Fruit fly (Drosophila melanogaster) whole organism, embryonic: ENCODE data around the gene dwg.

ENCODE experiments used
- Atf6 ChIP-seq: fragments of 200-800 bp; sonication (Bioruptor generic); IDR thresholded peaks from 2 replicates; pipeline ENCODE4 v1.3.6; 2022; ENCODE audit warnings: missing biosample characterization, missing genetic modification characterization
- Blimp-1 ChIP-seq: fragments of 200-800 bp; sonication (Bioruptor generic); optimal IDR thresholded peaks from 3 replicates; lab custom pipeline; 2018; ENCODE audit warnings: missing biosample characterization, missing genetic modification characterization, mild to moderate bottlenecking, moderate library complexity, missing genetic modification reagents
- CG12104 ChIP-seq: fragments of 200-800 bp; sonication (Bioruptor generic); optimal IDR thresholded peaks from 3 replicates; lab custom pipeline; 2016; ENCODE audit warnings: missing biosample characterization, missing genetic modification characterization
- CG13775 ChIP-seq: fragments of 200-800 bp; sonication (Bioruptor generic); optimal IDR thresholded peaks from 3 replicates; lab custom pipeline; 2017; ENCODE audit warnings: missing biosample characterization, mild to moderate bottlenecking, missing genetic modification characterization
- CG16863 ChIP-seq: fragments of 200-800 bp; sonication (Bioruptor generic); optimal IDR thresholded peaks from 3 replicates; lab custom pipeline; 2016; ENCODE audit warnings: missing biosample characterization, missing genetic modification characterization
- CG17802 ChIP-seq: fragments of 200-800 bp; sonication (Bioruptor generic); optimal IDR thresholded peaks from 2 replicates; lab custom pipeline; 2018; ENCODE audit warnings: missing biosample characterization, mild to moderate bottlenecking, missing genetic modification characterization, moderate library complexity
- CG2199 ChIP-seq: fragments of 200-800 bp; sonication (Bioruptor generic); IDR thresholded peaks from 3 replicates; pipeline ENCODE4 v1.3.6; 2022; ENCODE audit warnings: missing biosample characterization, missing genetic modification characterization
- CG2875 ChIP-seq: fragments of 200-800 bp; sonication (Bioruptor generic); optimal IDR thresholded peaks from 2 replicates; lab custom pipeline; 2017; ENCODE audit warnings: missing biosample characterization, mild to moderate bottlenecking, missing genetic modification characterization, missing genetic modification reagents
- CG3407 ChIP-seq: fragments of 200-800 bp; sonication (Bioruptor generic); optimal IDR thresholded peaks from 2 replicates; lab custom pipeline; 2018; ENCODE audit warnings: missing biosample characterization, mild to moderate bottlenecking, missing genetic modification characterization
- CG7357 ChIP-seq: fragments of 200-800 bp; sonication (Bioruptor generic); IDR thresholded peaks from 3 replicates; pipeline ENCODE4 v1.3.6; 2022; ENCODE audit warnings: missing biosample characterization, missing genetic modification characterization
- CG7372 ChIP-seq: fragments of 200-800 bp; sonication (Bioruptor generic); IDR thresholded peaks from 2 replicates; pipeline ENCODE4 v1.3.6; 2022; ENCODE audit warnings: missing biosample characterization, missing genetic modification characterization
- CG7786 ChIP-seq: fragments of 200-800 bp; sonication (Bioruptor generic); optimal IDR thresholded peaks from 2 replicates; lab custom pipeline; 2016; ENCODE audit warnings: missing biosample characterization, missing genetic modification characterization
- CG9797 ChIP-seq: fragments of 200-800 bp; sonication (Bioruptor generic); optimal IDR thresholded peaks from 3 replicates; lab custom pipeline; 2018; ENCODE audit warnings: missing biosample characterization, mild to moderate bottlenecking, missing genetic modification characterization
- CoRest ChIP-seq: fragments of 200-800 bp; sonication (Bioruptor generic); optimal IDR thresholded peaks from 3 replicates; lab custom pipeline; 2018; ENCODE audit warnings: missing biosample characterization, mild to moderate bottlenecking, missing genetic modification characterization, moderate library complexity
- D ChIP-seq, 2 experiments: fragments of 200-800 bp in 1 of 2; fragments of >200 bp in 1 of 2; sonication (Bioruptor generic) in 1 of 2; optimal IDR thresholded peaks; 2 replicates in 1 of 2; 3 replicates in 1 of 2; lab custom pipeline; 2017; ENCODE audit warnings: mild to moderate bottlenecking in 1 of 2, missing biosample characterization in 1 of 2, missing genetic modification characterization in 1 of 2, missing genetic modification reagents in 1 of 2
- Dbx ChIP-seq: fragments of 200-800 bp; sonication (Bioruptor generic); IDR thresholded peaks from 3 replicates; pipeline ENCODE4 v1.3.6; 2022; ENCODE audit warnings: missing biosample characterization, missing genetic modification characterization
- Dip3 ChIP-seq: fragments of 200-800 bp; sonication (Bioruptor generic); optimal IDR thresholded peaks from 3 replicates; lab custom pipeline; 2016; ENCODE audit warnings: missing biosample characterization, missing genetic modification characterization
- Max ChIP-seq: fragments of 200-800 bp; sonication (Bioruptor generic); optimal IDR thresholded peaks from 2 replicates; lab custom pipeline; 2016; ENCODE audit warnings: missing biosample characterization, mild to moderate bottlenecking, missing genetic modification characterization
- NK7.1 ChIP-seq: fragments of 200-800 bp; sonication (Bioruptor generic); optimal IDR thresholded peaks from 3 replicates; lab custom pipeline; 2016; ENCODE audit warnings: missing biosample characterization, missing genetic modification characterization
- Oaz ChIP-seq: fragments of 200-800 bp; sonication (Bioruptor generic); IDR thresholded peaks from 2 replicates; pipeline ENCODE4 v1.3.6; 2022; ENCODE audit warnings: missing biosample characterization, missing genetic modification characterization
- Rfx ChIP-seq: fragments of 200-800 bp; sonication (Bioruptor generic); IDR thresholded peaks from 2 replicates; pipeline ENCODE4 v1.3.6; 2022; ENCODE audit warnings: missing biosample characterization, missing genetic modification characterization
- Xrp1 ChIP-seq: fragments of 200-800 bp; sonication (Bioruptor generic); IDR thresholded peaks from 2 replicates; pipeline ENCODE4 v1.3.6; 2022; ENCODE audit warnings: missing biosample characterization, missing genetic modification characterization
- ara ChIP-seq: fragments of 200-800 bp; sonication (Bioruptor generic); IDR thresholded peaks from 2 replicates; pipeline ENCODE4 v1.3.6; 2022; ENCODE audit warnings: missing biosample characterization, missing genetic modification characterization
- chif ChIP-seq, 2 experiments: fragments of 200-800 bp; sonication (Bioruptor generic); optimal IDR thresholded peaks; 3 replicates each; lab custom pipeline; 2016; ENCODE audit warnings: missing biosample characterization in 2 of 2, missing genetic modification characterization in 2 of 2
- corto ChIP-seq: fragments of 200-800 bp; sonication (Bioruptor generic); optimal IDR thresholded peaks from 2 replicates; lab custom pipeline; 2016; ENCODE audit warnings: missing biosample characterization, mild to moderate bottlenecking, missing genetic modification characterization, moderate library complexity
- fd96Cb ChIP-seq: fragments of 200-800 bp; sonication (Bioruptor generic); optimal IDR thresholded peaks from 2 replicates; lab custom pipeline; 2018; ENCODE audit warnings: missing biosample characterization, mild to moderate bottlenecking, missing genetic modification characterization, moderate library complexity
- grau ChIP-seq: fragments of 200-800 bp; optimal IDR thresholded peaks from 3 replicates; lab custom pipeline; 2019; ENCODE audit warnings: missing biosample characterization, mild to moderate bottlenecking, missing genetic modification characterization, moderate library complexity
- grn ChIP-seq: fragments of 200-800 bp; sonication (Bioruptor generic); optimal IDR thresholded peaks from 3 replicates; lab custom pipeline; 2017; ENCODE audit warnings: missing biosample characterization, missing genetic modification characterization
- gsb-n ChIP-seq: fragments of 200-800 bp; sonication (Bioruptor generic); optimal IDR thresholded peaks from 3 replicates; lab custom pipeline; 2018; ENCODE audit warnings: missing biosample characterization, mild to moderate bottlenecking, missing genetic modification characterization
- h ChIP-seq: fragments of >200 bp; optimal IDR thresholded peaks from 2 replicates; lab custom pipeline; 2017
- hth ChIP-seq: fragments of >200 bp; optimal IDR thresholded peaks from 2 replicates; lab custom pipeline; 2017; ENCODE audit warnings: inconsistent platforms
- jigr1 ChIP-seq: fragments of 200-800 bp; sonication (Bioruptor generic); IDR thresholded peaks from 3 replicates; pipeline ENCODE4 v1.3.6; 2022; ENCODE audit warnings: missing biosample characterization, missing genetic modification characterization
- kni ChIP-seq: fragments of 200-800 bp; sonication (Bioruptor generic); optimal IDR thresholded peaks from 3 replicates; lab custom pipeline; 2017; ENCODE audit warnings: mild to moderate bottlenecking, missing biosample characterization, missing genetic modification reagents, missing genetic modification characterization
- lbe ChIP-seq: fragments of 200-800 bp; sonication (Bioruptor generic); optimal IDR thresholded peaks from 2 replicates; lab custom pipeline; 2016; ENCODE audit warnings: missing biosample characterization, mild to moderate bottlenecking, missing genetic modification characterization
- pho ChIP-seq: fragments of 200-800 bp; sonication (Bioruptor generic); optimal IDR thresholded peaks from 2 replicates; lab custom pipeline; 2016; ENCODE audit warnings: missing biosample characterization, missing genetic modification characterization
- pnt ChIP-seq: fragments of 200-800 bp; sonication (Bioruptor generic); optimal IDR thresholded peaks from 3 replicates; lab custom pipeline; 2016; ENCODE audit warnings: missing biosample characterization, missing genetic modification characterization
- pros ChIP-seq: fragments of 200-800 bp; sonication (Bioruptor generic); optimal IDR thresholded peaks from 3 replicates; lab custom pipeline; 2019; ENCODE audit warnings: missing biosample characterization, mild to moderate bottlenecking, missing genetic modification characterization, moderate library complexity
- psq ChIP-seq: fragments of 200-800 bp; sonication (Bioruptor generic); optimal IDR thresholded peaks from 2 replicates; lab custom pipeline; 2017; ENCODE audit warnings: missing biosample characterization, missing genetic modification characterization
- sc ChIP-seq, 3 experiments: fragments of >200 bp in 2 of 3; fragments of 200-800 bp in 1 of 3; sonication (Bioruptor generic) in 1 of 3; optimal IDR thresholded peaks; 2 replicates in 2 of 3; 3 replicates in 1 of 3; lab custom pipeline; 2017; ENCODE audit warnings: mild to moderate bottlenecking in 1 of 3, missing biosample characterization in 1 of 3, missing genetic modification characterization in 1 of 3, missing genetic modification reagents in 1 of 3
- schlank ChIP-seq: fragments of 200-800 bp; sonication (Bioruptor generic); optimal IDR thresholded peaks from 2 replicates; lab custom pipeline; 2018; ENCODE audit warnings: missing biosample characterization, mild to moderate bottlenecking, missing genetic modification characterization
- stc ChIP-seq: fragments of 200-800 bp; sonication (Bioruptor generic); IDR thresholded peaks from 2 replicates; pipeline ENCODE4 v1.3.6; 2022; ENCODE audit warnings: missing biosample characterization, missing genetic modification characterization
- ttk ChIP-seq: fragments of 200-800 bp; sonication (Bioruptor generic); IDR thresholded peaks from 2 replicates; pipeline ENCODE4 v2.1.2; 2022; ENCODE audit warnings: missing biosample characterization, missing genetic modification characterization
- vnd ChIP-seq: fragments of 200-800 bp; sonication (Bioruptor generic); IDR thresholded peaks from 3 replicates; pipeline ENCODE4 v1.3.6; 2022; ENCODE audit warnings: missing biosample characterization, missing genetic modification characterization; ENCODE audit not compliant: partially characterized antibody
- vvl ChIP-seq: fragments of 200-800 bp; sonication (Bioruptor generic); IDR thresholded peaks from 2 replicates; pipeline ENCODE4 v1.3.6; 2022; ENCODE audit warnings: missing biosample characterization, missing genetic modification characterization
- zen ChIP-seq: fragments of 200-800 bp; sonication (Bioruptor generic); optimal IDR thresholded peaks from 3 replicates; lab custom pipeline; 2018; ENCODE audit warnings: missing biosample characterization, mild to moderate bottlenecking, missing genetic modification characterization, moderate library complexity

dwg gene

dm6 chrX:2708156-2708734, 19.3 kb upstream of the dwg start, which contains the start of gene CG2681 (continued):
- TF ChIP-seq Blimp-1 (GFP tag; lab: Kevin White, UChicago) (no peak), Rfx (GFP tag; lab: Robert Waterston, UW) (peak; percentile 72), fd96Cb (tag; lab: Kevin White, UChicago) (peak; percentile 18), sc (optimal IDR thresholded peaks at IDR 0.05; lab: Kevin White, UChicago) (no peak), sc (GFP tag; optimal IDR thresholded peaks at IDR 0.05; lab: Kevin White, UChicago) (no peak), h (lab: Kevin White, UChicago) (no peak), lbe (GFP tag; lab: Kevin White, UChicago) (no peak), CG7357 (GFP tag; lab: Robert Waterston, UW) (peak; percentile 15; the same call in 1 of the 3 replicates), CG3407 (GFP tag; lab: Kevin White, UChicago) (no peak), vvl (GFP tag; lab: Robert Waterston, UW) (peak; percentile 52), pros (GFP tag; lab: Kevin White, UChicago) (no peak), kni (GFP tag; lab: Kevin White, UChicago) (no peak), CG12104 (no peak), D (optimal IDR thresholded peaks at IDR 0.05; lab: Kevin White, UChicago) (no peak), D (GFP tag; optimal IDR thresholded peaks at IDR 0.05; lab: Kevin White, UChicago) (no peak), psq (GFP tag; lab: Kevin White, UChicago) (no peak), chif (GFP tag; optimal IDR thresholded peaks at IDR 0.05; lab: Kevin White, UChicago) (peak in 1 of 2 experiments; percentile 21), Dip3 (peak; percentile 31), ttk (GFP tag; lab: Robert Waterston, UW) (peak; percentile 43), stc (GFP tag; lab: Robert Waterston, UW) (peak; percentile 61; the same call in 1 of the 2 replicates), hth (lab: Kevin White, UChicago) (no peak), CG2875 (GFP tag; lab: Kevin White, UChicago) (no peak), CG2199 (GFP tag; lab: Robert Waterston, UW) (no peak), Max (no peak), CG13775 (GFP tag; lab: Kevin White, UChicago) (no peak), CG9797 (no peak), Oaz (GFP tag; lab: Robert Waterston, UW) (peak; percentile 37; the same call in 1 of the 2 replicates), CG16863 (GFP tag; lab: Kevin White, UChicago) (peak; percentile 17), CoRest (tag; lab: Kevin White, UChicago) (peak; percentile 6), jigr1 (GFP tag; lab: Robert Waterston, UW) (peak; percentile 42; the same call in 1 of the 3 replicates), grn (GFP tag; lab: Kevin White, UChicago) (no peak), Atf6 (GFP tag; lab: Robert Waterston, UW) (peak; percentile 32; the same call in 1 of the 2 replicates), CG7372 (peak; percentile 29; the same call in 1 of the 2 replicates), schlank (no peak), grau (tag; lab: Kevin White, UChicago) (peak; percentile 71), ara (peak; percentile 31), gsb-n (tag; lab: Kevin White, UChicago) (no peak), corto (GFP tag; lab: Kevin White, UChicago) (no peak), CG17802 (no peak), CG7786 (GFP tag; lab: Kevin White, UChicago) (peak; percentile 8), vnd (GFP tag; lab: Robert Waterston, UW) (no peak), Dbx (GFP tag; lab: Robert Waterston, UW) (0 out of 3 replicates have a peak, but pooled peaks have one; percentile 30), Xrp1 (GFP tag; lab: Robert Waterston, UW) (peak; percentile 43; the same call in 1 of the 2 replicates), NK7.1 (no peak), zen (tag; lab: Kevin White, UChicago) (no peak), pnt (no peak), pho (GFP tag; lab: Kevin White, UChicago) (peak; percentile 3)
